Fruit fly (Drosophila melanogaster) Kc167 (cell line): ENCODE data around the gene CG3349.

Source experiments
- Myc ChIP-seq: fragments of >200 bp; optimal IDR thresholded peaks from 2 replicates; lab custom pipeline; 2017; ENCODE audit warnings: missing external identifiers
- h ChIP-seq: fragments of >200 bp; optimal IDR thresholded peaks from 3 replicates; lab custom pipeline; 2018; ENCODE audit warnings: missing external identifiers
- insv ChIP-seq: fragments of >200 bp; optimal IDR thresholded peaks from 3 replicates; lab custom pipeline; 2018; ENCODE audit warnings: missing external identifiers
- psq ChIP-seq: fragments of >200 bp; optimal IDR thresholded peaks from 2 replicates; lab custom pipeline; 2017; ENCODE audit warnings: missing external identifiers
- ttk ChIP-seq: sonication (Bioruptor generic); optimal IDR thresholded peaks from 2 replicates; lab custom pipeline; 2017; ENCODE audit warnings: missing external identifiers

DNA sequence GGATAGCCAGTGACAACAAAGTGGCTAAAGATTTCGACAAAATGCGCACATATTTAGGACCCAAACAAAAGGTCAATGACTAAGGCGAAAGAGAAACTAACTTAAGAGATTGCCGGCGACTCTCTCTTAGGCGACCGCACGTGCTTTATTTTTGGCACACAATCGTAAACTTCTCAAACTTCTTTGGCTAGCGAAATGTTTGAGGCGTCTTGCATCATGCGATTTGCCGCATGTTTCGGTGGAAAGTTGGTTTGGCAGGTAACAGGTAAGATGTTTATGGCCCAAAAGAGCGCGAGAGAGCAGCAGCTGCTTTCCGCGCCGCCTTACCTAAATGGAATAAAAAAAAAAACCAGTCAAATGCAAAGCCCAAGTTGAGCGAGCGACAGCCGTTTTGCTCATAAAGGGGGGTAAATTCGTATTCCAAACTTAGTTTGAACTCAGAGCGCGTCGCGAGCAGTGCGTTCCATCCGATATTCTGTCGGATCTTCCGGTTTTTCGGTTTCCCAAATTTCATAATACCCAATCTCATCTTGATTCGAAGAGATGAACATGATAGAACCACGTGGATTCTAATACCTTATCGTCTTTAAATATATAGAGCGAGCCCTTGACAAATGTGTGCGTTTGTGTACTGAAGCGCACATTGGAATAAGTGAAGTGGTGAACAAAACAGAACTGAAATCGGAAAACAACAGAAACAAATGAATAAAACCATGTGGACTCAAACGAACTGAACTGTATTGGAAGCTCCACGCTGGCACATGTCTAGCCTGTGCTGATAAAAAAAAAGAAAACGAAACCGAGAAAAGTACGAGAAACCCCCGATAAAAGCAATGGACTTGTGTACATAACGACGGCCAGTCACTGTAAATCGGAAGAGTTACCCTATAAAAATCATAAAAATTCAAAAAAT is 7.8 kb downstream of the CG3349 start:
- no peak for TF ChIP-seq psq (lab: Kevin White, UChicago)
- TF ChIP-seq ttk (lab: Kevin White, UChicago) = no peak
- TF ChIP-seq h (lab: Kevin White, UChicago) = no peak
- no peak for TF ChIP-seq Myc (lab: Kevin White, UChicago)
- TF ChIP-seq insv (lab: Kevin White, UChicago) = no peak
